Worm (Caenorhabditis elegans) whole organism, L2 larva: ENCODE measurements around the gene str-73.

Experiments used
- F13H6.1 ChIP-seq: sonication (generic microtip); optimal IDR thresholded peaks from 2 replicates; lab custom pipeline; 2016; ENCODE audit warnings: missing genetic modification characterization, missing compliant biosample characterization
- R02D3.7 ChIP-seq: fragments of 150-350 bp; optimal IDR thresholded peaks from 2 replicates; lab custom pipeline; 2014; ENCODE audit warnings: missing biosample characterization, missing genetic modification characterization
- mdl-1 ChIP-seq, 2 experiments: fragments of 150-350 bp in 1 of 2; sonication (generic microtip) in 1 of 2; optimal IDR thresholded peaks; 2 replicates each; lab custom pipeline; 2017; ENCODE audit warnings: missing biosample characterization in 2 of 2, missing genetic modification characterization in 2 of 2
- nhr-129 ChIP-seq: fragments of 150-350 bp; optimal IDR thresholded peaks from 2 replicates; lab custom pipeline; 2014; ENCODE audit warnings: missing biosample characterization, missing genetic modification characterization
- nhr-6 ChIP-seq: fragments of 150-350 bp; optimal IDR thresholded peaks from 2 replicates; lab custom pipeline; 2014; ENCODE audit warnings: missing biosample characterization, missing genetic modification characterization
- sem-4 ChIP-seq: fragments of 150-350 bp; optimal IDR thresholded peaks from 2 replicates; lab custom pipeline; 2014; ENCODE audit warnings: missing biosample characterization, missing genetic modification reagents, missing genetic modification characterization
- skn-1 ChIP-seq: sonication (generic microtip); optimal IDR thresholded peaks from 2 replicates; lab custom pipeline; 2017; ENCODE audit warnings: missing biosample characterization, missing genetic modification characterization
- sma-9 ChIP-seq, 2 experiments: fragments of 150-350 bp in 1 of 2; sonication (generic microtip) in 1 of 2; optimal IDR thresholded peaks; 2 replicates each; lab custom pipeline; 2014 to 2016; ENCODE audit warnings: missing genetic modification characterization in 2 of 2, mild to moderate bottlenecking in 1 of 2, missing biosample characterization in 1 of 2, missing compliant biosample characterization in 1 of 2, missing genetic modification reagents in 1 of 2, moderate library complexity in 1 of 2
- zag-1 ChIP-seq: fragments of 150-350 bp; optimal IDR thresholded peaks from 2 replicates; lab custom pipeline; 2014; ENCODE audit warnings: missing biosample characterization, missing genetic modification characterization

ce11 chrV:16433471-16433870 is 3.4 kb downstream of the str-73 start, which contains the start of gene clec-234:
- TF ChIP-seq sem-4 (tag; lab: Kevin White, UChicago) (no peak), mdl-1 (tag; optimal IDR thresholded peaks at IDR 0.05; lab: Kevin White, UChicago) (no peak), sma-9 (GFP tag; optimal IDR thresholded peaks at IDR 0.05; lab: Kevin White, UChicago) (no peak), sma-9 (tag; optimal IDR thresholded peaks at IDR 0.05; lab: Kevin White, UChicago) (no peak), nhr-129 (no peak), R02D3.7 (no peak), skn-1 (no peak), zag-1 (tag; lab: Kevin White, UChicago) (no peak), F13H6.1 (no peak), nhr-6 (no peak)
